Fruit fly (Drosophila melanogaster): ENCODE measurements around the gene CG11052.

DNA sequence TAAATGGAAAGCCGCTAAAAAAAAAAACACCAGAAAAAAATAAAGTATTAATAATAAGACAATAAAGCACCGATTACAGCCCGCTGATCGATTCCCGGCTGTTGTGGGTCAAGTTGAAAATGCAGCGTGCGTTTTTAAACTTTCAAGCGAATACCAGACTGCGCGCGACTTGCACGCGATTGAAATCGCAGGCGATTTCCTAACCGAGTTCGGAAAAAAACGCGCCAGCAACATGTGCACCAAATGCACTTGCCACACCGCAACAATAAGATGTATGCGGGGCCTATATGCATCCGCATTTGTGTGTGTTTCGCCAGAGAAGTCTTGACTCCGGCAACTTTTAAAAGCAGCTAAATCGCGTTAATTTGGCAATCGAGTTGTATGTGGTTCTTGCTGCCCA is 17.7 kb downstream of the CG11052 start:
- TF ChIP-seq h (optimal IDR thresholded peaks at IDR 0.05) (no peak), ttk (optimal IDR thresholded peaks at IDR 0.05) (no peak), Sin3A (optimal IDR thresholded peaks at IDR 0.05) (no peak), psq (optimal IDR thresholded peaks at IDR 0.05) (no peak), insv (optimal IDR thresholded peaks at IDR 0.05) (no peak)
